Fruit fly (Drosophila melanogaster) whole organism, embryonic: ENCODE data around the gene GlyRS.

Experiments
- BtbVII ChIP-seq: fragments of 200-800 bp; sonication (Bioruptor generic); optimal IDR thresholded peaks from 3 replicates; lab custom pipeline; 2017; ENCODE audit warnings: missing biosample characterization, mild to moderate bottlenecking, missing genetic modification characterization
- pan ChIP-seq, 4 experiments: fragments of >200 bp in 3 of 4; fragments of 200-800 bp in 1 of 4; sonication (Bioruptor generic) in 1 of 4; optimal IDR thresholded peaks in 3 of 4; IDR thresholded peaks in 1 of 4; 2 replicates each; pipeline versions ENCODE4 v1.3.6 to Lab custom; 2017 to 2022; ENCODE audit warnings: missing biosample characterization in 2 of 4, missing genetic modification characterization in 2 of 4, mixed read lengths in 1 of 4
- usp ChIP-seq: fragments of >200 bp; optimal IDR thresholded peaks from 2 replicates; lab custom pipeline; 2017; ENCODE audit warnings: missing biosample characterization, missing genetic modification characterization

DNA sequence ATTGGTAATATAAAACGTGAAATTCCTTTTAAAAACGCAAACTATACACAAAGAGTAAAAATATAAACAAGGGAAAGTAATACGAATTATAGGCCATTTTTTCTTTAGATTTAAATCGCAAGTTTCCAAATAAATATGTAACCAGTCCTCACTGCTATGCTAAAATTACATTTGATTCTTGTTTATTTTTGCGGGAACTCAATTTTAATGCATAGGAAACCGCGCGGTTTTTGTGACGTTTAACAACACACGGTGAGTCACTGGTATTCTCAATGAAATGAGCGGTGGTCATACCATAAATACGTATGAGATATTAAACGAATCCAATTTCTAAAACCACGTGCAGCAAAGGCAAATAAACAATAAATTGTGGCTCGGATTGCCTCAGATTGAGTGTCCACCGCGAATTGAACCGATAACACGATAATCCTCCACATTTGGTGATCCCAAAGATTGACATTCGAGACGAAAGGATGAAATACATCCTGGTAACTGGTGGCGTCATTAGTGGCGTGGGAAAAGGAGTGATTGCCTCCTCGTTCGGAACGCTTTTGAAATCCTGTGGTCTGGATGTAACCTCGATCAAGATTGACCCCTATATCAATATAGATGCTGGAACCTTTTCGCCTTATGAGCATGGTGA, 3.1 kb downstream of the GlyRS start, which contains the start of gene Ctps:
- TF ChIP-seq pan (optimal IDR thresholded peaks at IDR 0.05; lab: Kevin White, UChicago) (no peak), pan (GFP tag; optimal IDR thresholded peaks at IDR 0.05 in 1 of 2, IDR thresholded peaks at IDR 0.05 in 1 of 2) (no peak), BtbVII (GFP tag; lab: Kevin White, UChicago) (no peak), usp (GFP tag; lab: Kevin White, UChicago) (no peak)
